Worm (Caenorhabditis elegans) whole organism, mixed stage, embryonic: ENCODE measurements around the gene sfxn-1.4.

ENCODE experiments used
- M03D4.4 ChIP-seq: sonication (generic microtip); optimal IDR thresholded peaks from 2 replicates; lab custom pipeline; 2017; ENCODE audit warnings: mild to moderate bottlenecking, missing genetic modification characterization, missing compliant biosample characterization
- blmp-1 ChIP-seq: fragments of 150-350 bp; optimal IDR thresholded peaks from 2 replicates; lab custom pipeline; 2014; ENCODE audit warnings: missing biosample characterization, missing genetic modification characterization
- ceh-39 ChIP-seq: fragments of 150-350 bp; optimal IDR thresholded peaks from 2 replicates; lab custom pipeline; 2014; ENCODE audit warnings: missing biosample characterization, missing genetic modification characterization
- ceh-43 ChIP-seq: fragments of 200-800 bp; sonication (Bioruptor generic); optimal IDR thresholded peaks from 2 replicates; lab custom pipeline; 2018; ENCODE audit warnings: mild to moderate bottlenecking, missing genetic modification characterization, moderate library complexity, missing compliant biosample characterization
- ceh-83 ChIP-seq: fragments of 200-800 bp; sonication (Bioruptor generic); optimal IDR thresholded peaks from 2 replicates; lab custom pipeline; 2018; ENCODE audit warnings: mild to moderate bottlenecking, missing genetic modification characterization, missing compliant biosample characterization
- ces-1 ChIP-seq: fragments of 150-350 bp; optimal IDR thresholded peaks from 2 replicates; lab custom pipeline; 2014; ENCODE audit warnings: missing biosample characterization, missing genetic modification reagents, missing genetic modification characterization
- cnd-1 ChIP-seq: fragments of 200-800 bp; sonication (Bioruptor generic); optimal IDR thresholded peaks from 2 replicates; lab custom pipeline; 2018; ENCODE audit warnings: mild to moderate bottlenecking, missing genetic modification characterization, missing compliant biosample characterization
- drap-1 ChIP-seq: fragments of 200-800 bp; sonication (Bioruptor generic); optimal IDR thresholded peaks from 3 replicates; lab custom pipeline; 2018; ENCODE audit warnings: mild to moderate bottlenecking, missing genetic modification characterization, missing compliant biosample characterization
- elt-1 ChIP-seq: sonication (generic microtip); optimal IDR thresholded peaks from 2 replicates; lab custom pipeline; 2017; ENCODE audit warnings: missing genetic modification characterization, mild to moderate bottlenecking, missing compliant biosample characterization, antibody characterized with exemption, moderate library complexity, borderline replicate concordance; ENCODE audit not compliant: insufficient read depth
- elt-3 ChIP-seq: fragments of 150-350 bp; optimal IDR thresholded peaks from 2 replicates; lab custom pipeline; 2014; ENCODE audit warnings: missing biosample characterization, missing genetic modification characterization
- flh-1 ChIP-seq: fragments of 200-800 bp; sonication (Bioruptor generic); optimal IDR thresholded peaks from 2 replicates; lab custom pipeline; 2018; ENCODE audit warnings: mild to moderate bottlenecking, missing genetic modification characterization, moderate library complexity, missing compliant biosample characterization
- ham-2 ChIP-seq: fragments of 200-800 bp; sonication (Bioruptor generic); optimal IDR thresholded peaks from 2 replicates; lab custom pipeline; 2018; ENCODE audit warnings: mild to moderate bottlenecking, missing genetic modification characterization, missing compliant biosample characterization
- hlh-1 ChIP-seq: fragments of 150-350 bp; optimal IDR thresholded peaks from 2 replicates; lab custom pipeline; 2014; ENCODE audit warnings: missing biosample characterization, missing genetic modification reagents, missing genetic modification characterization
- lin-13 ChIP-seq: fragments of 150-350 bp; optimal IDR thresholded peaks from 2 replicates; lab custom pipeline; 2014; ENCODE audit warnings: missing biosample characterization, missing genetic modification characterization
- lin-32 ChIP-seq: fragments of 200-800 bp; sonication (Bioruptor generic); optimal IDR thresholded peaks from 2 replicates; lab custom pipeline; 2018; ENCODE audit warnings: mild to moderate bottlenecking, missing genetic modification characterization, missing compliant biosample characterization
- lsy-2 ChIP-seq: fragments of 150-350 bp; optimal IDR thresholded peaks from 2 replicates; lab custom pipeline; 2014; ENCODE audit warnings: missing biosample characterization, missing genetic modification characterization
- mab-5 ChIP-seq: fragments of 150-350 bp; optimal IDR thresholded peaks from 2 replicates; lab custom pipeline; 2014; ENCODE audit warnings: missing biosample characterization, missing genetic modification characterization
- mep-1 ChIP-seq: fragments of 150-350 bp; optimal IDR thresholded peaks from 2 replicates; lab custom pipeline; 2017; ENCODE audit warnings: missing biosample characterization, missing genetic modification reagents, missing genetic modification characterization, inconsistent platforms
- mls-2 ChIP-seq: sonication (generic microtip); optimal IDR thresholded peaks from 2 replicates; lab custom pipeline; 2016; ENCODE audit warnings: mild to moderate bottlenecking, missing genetic modification characterization, moderate library complexity, missing compliant biosample characterization
- nhr-12 ChIP-seq: fragments of 150-350 bp; optimal IDR thresholded peaks from 2 replicates; lab custom pipeline; 2014; ENCODE audit warnings: missing biosample characterization, missing genetic modification characterization
- nhr-2 ChIP-seq: fragments of 150-350 bp; optimal IDR thresholded peaks from 2 replicates; lab custom pipeline; 2014; ENCODE audit warnings: missing biosample characterization, missing genetic modification characterization
- nhr-237 ChIP-seq: fragments of 150-350 bp; optimal IDR thresholded peaks from 2 replicates; lab custom pipeline; 2014; ENCODE audit warnings: missing biosample characterization, missing genetic modification characterization
- nhr-28 ChIP-seq: fragments of 150-350 bp; optimal IDR thresholded peaks from 2 replicates; lab custom pipeline; 2014; ENCODE audit warnings: missing biosample characterization, missing genetic modification characterization
- nhr-76 ChIP-seq: sonication (generic microtip); optimal IDR thresholded peaks from 2 replicates; lab custom pipeline; 2017; ENCODE audit warnings: missing biosample characterization, missing genetic modification characterization
- pha-4 ChIP-seq: fragments of 150-350 bp; optimal IDR thresholded peaks from 2 replicates; lab custom pipeline; 2018; ENCODE audit warnings: missing biosample characterization, missing genetic modification reagents, missing genetic modification characterization
- sem-2 ChIP-seq: fragments of 200-800 bp; sonication (Bioruptor generic); optimal IDR thresholded peaks from 2 replicates; lab custom pipeline; 2018; ENCODE audit warnings: mild to moderate bottlenecking, missing genetic modification characterization, missing compliant biosample characterization
- snpc-4 ChIP-seq: fragments of 150-350 bp; optimal IDR thresholded peaks from 2 replicates; lab custom pipeline; 2014; ENCODE audit warnings: missing biosample characterization, missing genetic modification characterization
- sptf-1 ChIP-seq: sonication (generic microtip); optimal IDR thresholded peaks from 2 replicates; lab custom pipeline; 2017; ENCODE audit warnings: mild to moderate bottlenecking, missing genetic modification characterization, moderate library complexity, missing compliant biosample characterization
- tbx-8 ChIP-seq: fragments of 200-800 bp; sonication (Bioruptor generic); optimal IDR thresholded peaks from 2 replicates; lab custom pipeline; 2018; ENCODE audit warnings: mild to moderate bottlenecking, missing genetic modification characterization, moderate library complexity, missing compliant biosample characterization
- unc-120 ChIP-seq: sonication (generic microtip); optimal IDR thresholded peaks from 2 replicates; lab custom pipeline; 2017; ENCODE audit warnings: missing genetic modification characterization, missing compliant biosample characterization; ENCODE audit not compliant: poor library complexity, severe bottlenecking
- unc-39 ChIP-seq: fragments of 150-350 bp; optimal IDR thresholded peaks from 2 replicates; lab custom pipeline; 2014; ENCODE audit warnings: missing biosample characterization, missing genetic modification characterization
- unc-62 ChIP-seq: fragments of 150-350 bp; optimal IDR thresholded peaks from 2 replicates; lab custom pipeline; 2014; ENCODE audit warnings: missing biosample characterization, missing genetic modification reagents, missing genetic modification characterization
- zip-8 ChIP-seq: fragments of 150-350 bp; optimal IDR thresholded peaks from 2 replicates; lab custom pipeline; 2014; ENCODE audit warnings: missing biosample characterization, missing genetic modification characterization
- ztf-11 ChIP-seq: fragments of 150-350 bp; optimal IDR thresholded peaks from 2 replicates; lab custom pipeline; 2014; ENCODE audit warnings: missing biosample characterization, missing genetic modification characterization

sfxn-1.4 gene

ce11 chrII:11705787-11706186 lies 24.8 kb upstream of the sfxn-1.4 start, which contains the start of gene VF13D12L.3:
Gene VF13D12L.3, plus strand, starts transcription at chrII:11706009.
- TF ChIP-seq mep-1 (tag; lab: Kevin White, UChicago) (no peak), unc-39 (tag; lab: Kevin White, UChicago) (no peak), tbx-8 (GFP tag; lab: Kevin White, UChicago) (no peak)

ce11 chrII:11700635-11701034 lies 19.6 kb upstream of the sfxn-1.4 start:
- no peak for TF ChIP-seq lin-13 (tag; lab: Kevin White, UChicago)
- TF ChIP-seq nhr-237 (tag; lab: Kevin White, UChicago): no peak
- no peak for TF ChIP-seq zip-8
- no peak for TF ChIP-seq sem-2
- no peak for TF ChIP-seq sptf-1 (tag; lab: Kevin White, UChicago)
- no peak for TF ChIP-seq nhr-28
- TF ChIP-seq nhr-12 (tag; lab: Kevin White, UChicago): no peak
- TF ChIP-seq elt-1 (tag; lab: Kevin White, UChicago): no peak
- no peak for TF ChIP-seq elt-3 (tag; lab: Kevin White, UChicago)
- no peak for TF ChIP-seq unc-120 (tag; lab: Kevin White, UChicago)
- no peak for TF ChIP-seq cnd-1 (tag; lab: Kevin White, UChicago)
- TF ChIP-seq unc-62: no peak
- TF ChIP-seq mls-2 (tag; lab: Kevin White, UChicago): no peak
- TF ChIP-seq hlh-1: no peak
- no peak for TF ChIP-seq mep-1 (tag; lab: Kevin White, UChicago)
- TF ChIP-seq ces-1: no peak
- no peak for TF ChIP-seq ceh-43 (GFP tag; lab: Kevin White, UChicago)

ce11 chrII:11700200-11700599 lies 19.2 kb upstream of the sfxn-1.4 start, which contains the start of gene inos-1:
Gene inos-1, minus strand, starts transcription at chrII:11700300.
- TF ChIP-seq ceh-43 (GFP tag; lab: Kevin White, UChicago): no peak
- TF ChIP-seq drap-1: no peak
- no peak for TF ChIP-seq ceh-39 (tag; lab: Kevin White, UChicago)
- no peak for TF ChIP-seq lsy-2 (tag; lab: Kevin White, UChicago)
- no peak for TF ChIP-seq lin-32 (GFP tag; lab: Kevin White, UChicago)
- TF ChIP-seq elt-1 (tag; lab: Kevin White, UChicago): no peak
- no peak for TF ChIP-seq nhr-2
- TF ChIP-seq flh-1 (GFP tag; lab: Kevin White, UChicago): no peak
- TF ChIP-seq lin-13 (tag; lab: Kevin White, UChicago): no peak
- no peak for TF ChIP-seq nhr-76
- TF ChIP-seq cnd-1 (tag; lab: Kevin White, UChicago): no peak
- no peak for TF ChIP-seq sem-2
- no peak for TF ChIP-seq blmp-1 (tag; lab: Kevin White, UChicago)
- no peak for TF ChIP-seq ces-1
- TF ChIP-seq unc-39 (tag; lab: Kevin White, UChicago): no peak
- TF ChIP-seq hlh-1: no peak
- TF ChIP-seq, all 35 proteins: peak for 0

- no peak for TF ChIP-seq nhr-12 (tag; lab: Kevin White, UChicago)
- no peak for TF ChIP-seq ham-2 (GFP tag; lab: Kevin White, UChicago)
- no peak for TF ChIP-seq unc-62
- TF ChIP-seq elt-3 (tag; lab: Kevin White, UChicago): no peak
- no peak for TF ChIP-seq mab-5 (tag; lab: Kevin White, UChicago)
- TF ChIP-seq sptf-1 (tag; lab: Kevin White, UChicago): no peak
- no peak for TF ChIP-seq lin-32 (GFP tag; lab: Kevin White, UChicago)
- TF ChIP-seq snpc-4 (tag; lab: Kevin White, UChicago): no peak
- no peak for TF ChIP-seq elt-1 (tag; lab: Kevin White, UChicago)
- no peak for TF ChIP-seq drap-1
- TF ChIP-seq unc-39 (tag; lab: Kevin White, UChicago): no peak
- TF ChIP-seq hlh-1: no peak
- TF ChIP-seq nhr-28: no peak
- TF ChIP-seq sem-2: no peak
- no peak for TF ChIP-seq pha-4
- no peak for TF ChIP-seq ceh-83
- TF ChIP-seq ceh-43 (GFP tag; lab: Kevin White, UChicago): no peak
- no peak for TF ChIP-seq M03D4.4 (tag; lab: Kevin White, UChicago)
- TF ChIP-seq ceh-39 (tag; lab: Kevin White, UChicago): no peak
- TF ChIP-seq ztf-11 (tag; lab: Kevin White, UChicago): no peak
Measured at ce11 chrII:11695945-11696270, 14.9 kb upstream of the sfxn-1.4 start, which contains the start of gene xpf-1. Gene xpf-1, plus strand, starts transcription at chrII:11696171.
